Worm (Caenorhabditis elegans) whole organism, young adult: ENCODE data around the gene lgc-33.

ENCODE experiments used
- B0336.3 ChIP-seq: fragments of 200-800 bp; sonication (Bioruptor generic); IDR thresholded peaks from 2 replicates; pipeline ENCODE4 v1.3.6; 2022; ENCODE audit warnings: missing genetic modification characterization, missing compliant biosample characterization
- C17E4.6 ChIP-seq: fragments of 200-800 bp; sonication (Bioruptor generic); IDR thresholded peaks from 2 replicates; pipeline ENCODE4 v1.3.6; 2022; ENCODE audit warnings: missing genetic modification reagents, missing genetic modification characterization, missing compliant biosample characterization
- D2030.7 ChIP-seq: fragments of 200-800 bp; sonication (Bioruptor generic); IDR thresholded peaks from 2 replicates; pipeline ENCODE4 v1.3.6; 2022; ENCODE audit warnings: missing genetic modification reagents, missing genetic modification characterization, missing compliant biosample characterization
- F10E7.11 ChIP-seq: sonication (generic microtip); optimal IDR thresholded peaks from 2 replicates; lab custom pipeline; 2017; ENCODE audit warnings: mild to moderate bottlenecking, missing genetic modification characterization, moderate library complexity, missing compliant biosample characterization
- F23B12.7 ChIP-seq: sonication (generic microtip); optimal IDR thresholded peaks from 2 replicates; lab custom pipeline; 2017; ENCODE audit warnings: missing genetic modification characterization, mild to moderate bottlenecking, missing compliant biosample characterization, antibody characterized with exemption, moderate library complexity; ENCODE audit not compliant: insufficient read depth
- F37B4.10 ChIP-seq: fragments of 200-800 bp; sonication (Bioruptor generic); IDR thresholded peaks from 2 replicates; pipeline ENCODE4 v1.3.6; 2022; ENCODE audit warnings: missing genetic modification characterization, missing compliant biosample characterization
- F39B2.1 ChIP-seq: fragments of 200-800 bp; sonication (Bioruptor generic); IDR thresholded peaks from 2 replicates; pipeline ENCODE4 v1.3.6; 2022; ENCODE audit warnings: missing genetic modification reagents, missing genetic modification characterization, missing compliant biosample characterization
- K11D2.4 ChIP-seq: fragments of 200-800 bp; sonication (Bioruptor generic); IDR thresholded peaks from 2 replicates; pipeline ENCODE4 v1.3.6; 2022; ENCODE audit warnings: missing genetic modification reagents, missing genetic modification characterization, missing compliant biosample characterization
- K12H6.12 ChIP-seq: fragments of 200-800 bp; sonication (Bioruptor generic); optimal IDR thresholded peaks from 2 replicates; lab custom pipeline; 2018; ENCODE audit warnings: mild to moderate bottlenecking, missing genetic modification characterization, missing compliant biosample characterization
- T26A5.8 ChIP-seq: sonication (generic microtip); optimal IDR thresholded peaks from 2 replicates; lab custom pipeline; 2016; ENCODE audit warnings: missing genetic modification characterization, missing compliant biosample characterization
- Y53F4B.3 ChIP-seq: fragments of 200-800 bp; sonication (Bioruptor generic); IDR thresholded peaks from 2 replicates; pipeline ENCODE4 v1.3.6; 2022; ENCODE audit warnings: missing genetic modification reagents, missing genetic modification characterization, missing compliant biosample characterization
- Y67H2A.10 ChIP-seq: fragments of 200-800 bp; sonication (Bioruptor generic); conservative IDR thresholded peaks from 2 replicates; pipeline ENCODE4 v1.3.6; 2022; ENCODE audit warnings: missing genetic modification reagents, missing genetic modification characterization, missing compliant biosample characterization
- Y95B8A.8 ChIP-seq: fragments of 200-800 bp; sonication (Bioruptor generic); IDR thresholded peaks from 2 replicates; pipeline ENCODE4 v1.3.6; 2022; ENCODE audit warnings: missing genetic modification reagents, missing genetic modification characterization, missing compliant biosample characterization
- ama-1 ChIP-seq, 3 experiments: fragments of 150-350 bp in 1 of 3; sonication (generic microtip) in 2 of 3; optimal IDR thresholded peaks; 2 replicates each; lab custom pipeline; 2014 to 2018; ENCODE audit warnings: missing biosample characterization in 2 of 3, missing genetic modification characterization in 2 of 3, missing genetic modification reagents in 2 of 3
- aptf-2 ChIP-seq: fragments of 200-800 bp; sonication (Bioruptor generic); conservative IDR thresholded peaks from 2 replicates; pipeline ENCODE4 v1.3.6; 2022; ENCODE audit warnings: missing genetic modification reagents, missing genetic modification characterization, missing compliant biosample characterization
- aptf-3 ChIP-seq: fragments of 200-800 bp; sonication (Bioruptor generic); IDR thresholded peaks from 2 replicates; pipeline ENCODE4 v1.3.6; 2022; ENCODE audit warnings: missing genetic modification characterization, missing compliant biosample characterization
- cebp-2 ChIP-seq: fragments of 200-800 bp; sonication (Bioruptor generic); IDR thresholded peaks from 2 replicates; pipeline ENCODE4 v1.3.6; 2022; ENCODE audit warnings: missing genetic modification characterization, missing compliant biosample characterization
- ceh-27 ChIP-seq: fragments of 200-800 bp; sonication (Bioruptor generic); optimal IDR thresholded peaks from 2 replicates; lab custom pipeline; 2018; ENCODE audit warnings: mild to moderate bottlenecking, missing genetic modification characterization, moderate library complexity, missing compliant biosample characterization
- ceh-40 ChIP-seq: fragments of 200-800 bp; sonication (Bioruptor generic); IDR thresholded peaks from 2 replicates; pipeline ENCODE4 v1.3.6; 2022; ENCODE audit warnings: missing genetic modification characterization, missing compliant biosample characterization
- ceh-91 ChIP-seq: fragments of 200-800 bp; sonication (Bioruptor generic); IDR thresholded peaks from 2 replicates; pipeline ENCODE4 v1.3.6; 2022; ENCODE audit warnings: missing genetic modification reagents, missing genetic modification characterization, missing compliant biosample characterization
- chd-7 ChIP-seq: sonication (generic microtip); optimal IDR thresholded peaks from 2 replicates; lab custom pipeline; 2016; ENCODE audit warnings: mild to moderate bottlenecking, missing genetic modification characterization, moderate library complexity, missing compliant biosample characterization
- dpl-1 ChIP-seq: fragments of 150-350 bp; optimal IDR thresholded peaks from 2 replicates; lab custom pipeline; 2014; ENCODE audit warnings: missing biosample characterization, missing genetic modification reagents, missing genetic modification characterization
- gei-17 ChIP-seq: fragments of 200-800 bp; sonication (Bioruptor generic); optimal IDR thresholded peaks from 2 replicates; lab custom pipeline; 2018; ENCODE audit warnings: mild to moderate bottlenecking, missing genetic modification characterization, missing compliant biosample characterization
- hlh-26 ChIP-seq: fragments of 200-800 bp; sonication (Bioruptor generic); conservative IDR thresholded peaks from 2 replicates; pipeline ENCODE4 v1.3.6; 2022; ENCODE audit warnings: missing genetic modification reagents, missing genetic modification characterization, missing compliant biosample characterization
- hmg-1.2 ChIP-seq: fragments of 200-800 bp; sonication (Bioruptor generic); IDR thresholded peaks from 2 replicates; pipeline ENCODE4 v1.3.6; 2022; ENCODE audit warnings: missing genetic modification reagents, missing genetic modification characterization, missing compliant biosample characterization
- lin-26 ChIP-seq: fragments of 200-800 bp; sonication (Bioruptor generic); IDR thresholded peaks from 2 replicates; pipeline ENCODE4 v1.3.6; 2022; ENCODE audit warnings: missing genetic modification reagents, missing genetic modification characterization, missing compliant biosample characterization
- lin-54 ChIP-seq: fragments of 200-800 bp; sonication (Bioruptor generic); optimal IDR thresholded peaks from 2 replicates; lab custom pipeline; 2018; ENCODE audit warnings: mild to moderate bottlenecking, missing genetic modification characterization, missing compliant biosample characterization
- lir-1 ChIP-seq: fragments of 200-800 bp; sonication (Bioruptor generic); conservative IDR thresholded peaks from 2 replicates; pipeline ENCODE4 v1.3.6; 2022; ENCODE audit warnings: missing genetic modification reagents, missing genetic modification characterization, missing compliant biosample characterization
- madf-10 ChIP-seq: sonication (generic microtip); optimal IDR thresholded peaks from 2 replicates; lab custom pipeline; 2016; ENCODE audit warnings: mild to moderate bottlenecking, missing genetic modification characterization, missing compliant biosample characterization
- madf-3 ChIP-seq: fragments of 200-800 bp; sonication (Bioruptor generic); IDR thresholded peaks from 2 replicates; pipeline ENCODE4 v1.3.6; 2022; ENCODE audit warnings: missing genetic modification reagents, missing genetic modification characterization, missing compliant biosample characterization
- madf-6 ChIP-seq: fragments of 200-800 bp; sonication (Bioruptor generic); IDR thresholded peaks from 2 replicates; pipeline ENCODE4 v1.3.6; 2022; ENCODE audit warnings: missing genetic modification reagents, missing genetic modification characterization, missing compliant biosample characterization
- mcd-1 ChIP-seq: fragments of 200-800 bp; sonication (Bioruptor generic); IDR thresholded peaks from 2 replicates; pipeline ENCODE4 v1.3.6; 2022; ENCODE audit warnings: missing genetic modification reagents, missing genetic modification characterization, missing compliant biosample characterization
- mes-4 ChIP-seq: sonication (generic microtip); optimal IDR thresholded peaks from 2 replicates; lab custom pipeline; 2016; ENCODE audit warnings: missing genotype, missing genetic modification characterization, missing compliant biosample characterization
- mxl-1 ChIP-seq: sonication (generic microtip); optimal IDR thresholded peaks from 2 replicates; lab custom pipeline; 2016; ENCODE audit warnings: missing genetic modification characterization, missing compliant biosample characterization
- nfya-2 ChIP-seq: fragments of 200-800 bp; sonication (Bioruptor generic); IDR thresholded peaks from 2 replicates; pipeline ENCODE4 v1.3.6; 2022; ENCODE audit warnings: missing genetic modification reagents, missing genetic modification characterization, missing compliant biosample characterization
- nhr-179 ChIP-seq: sonication (generic microtip); optimal IDR thresholded peaks from 2 replicates; lab custom pipeline; 2016; ENCODE audit warnings: mild to moderate bottlenecking, missing genetic modification characterization, missing compliant biosample characterization
- pbrm-1 ChIP-seq: fragments of 200-800 bp; sonication (Bioruptor generic); IDR thresholded peaks from 2 replicates; pipeline ENCODE4 v1.3.6; 2022; ENCODE audit warnings: missing genetic modification reagents, missing genetic modification characterization, missing compliant biosample characterization
- rec-8 ChIP-seq, 2 experiments: sonication (generic microtip); optimal IDR thresholded peaks; 2 replicates each; lab custom pipeline; 2016; ENCODE audit warnings: mild to moderate bottlenecking in 2 of 2, missing genetic modification characterization in 2 of 2, missing genetic modification reagents in 2 of 2, missing genotype in 2 of 2, missing biosample characterization in 1 of 2, missing compliant biosample characterization in 1 of 2, moderate library complexity in 1 of 2
- repo-1 ChIP-seq: sonication (generic microtip); optimal IDR thresholded peaks from 2 replicates; lab custom pipeline; 2017; ENCODE audit warnings: mild to moderate bottlenecking, missing genetic modification characterization, missing compliant biosample characterization
- sea-2 ChIP-seq: fragments of 200-800 bp; sonication (Bioruptor generic); IDR thresholded peaks from 2 replicates; pipeline ENCODE4 v1.3.6; 2022; ENCODE audit warnings: missing genetic modification characterization, missing compliant biosample characterization
- snpc-3.4 ChIP-seq: sonication (generic microtip); optimal IDR thresholded peaks from 2 replicates; lab custom pipeline; 2017; ENCODE audit warnings: missing genetic modification characterization, mild to moderate bottlenecking, missing compliant biosample characterization, antibody characterized with exemption, moderate library complexity, missing genotype, missing genetic modification reagents
- sptf-2 ChIP-seq: fragments of 200-800 bp; sonication (Bioruptor generic); optimal IDR thresholded peaks from 2 replicates; lab custom pipeline; 2018; ENCODE audit warnings: mild to moderate bottlenecking, missing genetic modification characterization, missing compliant biosample characterization
- tbp1 ChIP-seq: fragments of 200-800 bp; sonication (Bioruptor generic); optimal IDR thresholded peaks from 2 replicates; lab custom pipeline; 2018; ENCODE audit warnings: mild to moderate bottlenecking, missing genetic modification characterization, missing compliant biosample characterization
- zim-3 ChIP-seq: sonication (generic microtip); optimal IDR thresholded peaks from 2 replicates; lab custom pipeline; 2017; ENCODE audit warnings: mild to moderate bottlenecking, missing genetic modification characterization, moderate library complexity, missing compliant biosample characterization
- ztf-22 ChIP-seq: fragments of 200-800 bp; sonication (Bioruptor generic); optimal IDR thresholded peaks from 2 replicates; lab custom pipeline; 2018; ENCODE audit warnings: mild to moderate bottlenecking, missing genetic modification characterization, moderate library complexity, missing compliant biosample characterization
- ztf-25 ChIP-seq: fragments of 200-800 bp; sonication (Bioruptor generic); IDR thresholded peaks from 2 replicates; pipeline ENCODE4 v1.3.6; 2022; ENCODE audit warnings: missing genetic modification reagents, missing genetic modification characterization, missing compliant biosample characterization
- ztf-26 ChIP-seq: sonication (generic microtip); optimal IDR thresholded peaks from 2 replicates; lab custom pipeline; 2017; ENCODE audit warnings: missing genetic modification characterization, missing compliant biosample characterization
- ztf-3 ChIP-seq: fragments of 200-800 bp; sonication (Bioruptor generic); optimal IDR thresholded peaks from 2 replicates; lab custom pipeline; 2018; ENCODE audit warnings: mild to moderate bottlenecking, missing genetic modification characterization, missing compliant biosample characterization
- ztf-6 ChIP-seq: fragments of 200-800 bp; sonication (Bioruptor generic); IDR thresholded peaks from 2 replicates; pipeline ENCODE4 v1.3.6; 2022; ENCODE audit warnings: missing genetic modification reagents, missing genetic modification characterization, missing compliant biosample characterization

The lgc-33 gene

DNA sequence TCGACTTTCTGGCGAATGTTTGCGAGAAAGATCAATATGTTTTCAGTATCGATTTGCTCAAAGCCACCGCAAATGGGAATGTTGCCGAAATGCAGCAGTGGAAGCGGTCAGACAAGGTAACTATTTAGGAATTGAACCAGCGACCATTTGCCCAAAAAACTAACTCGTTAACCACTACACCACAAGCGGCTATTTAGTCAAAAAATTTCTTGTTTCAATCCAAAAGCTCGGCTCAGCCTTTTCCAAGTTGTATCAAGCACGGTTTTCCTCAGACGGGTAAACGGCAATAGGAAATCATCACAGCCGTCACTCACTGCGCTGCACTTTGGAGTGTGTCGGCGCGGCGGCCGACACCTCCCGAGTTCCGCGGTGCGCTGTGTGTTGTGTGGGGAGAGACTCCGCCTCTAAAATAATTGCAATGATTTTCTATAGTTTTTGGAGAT, 21.6 kb downstream of the lgc-33 start (continued):
- TF ChIP-seq Y67H2A.10 (GFP tag; lab: Robert Waterston, UW): no peak
- TF ChIP-seq madf-10: peak; percentile 58
- TF ChIP-seq ceh-27: peak; percentile 66
- TF ChIP-seq mxl-1 (tag; lab: Kevin White, UChicago): peak; percentile 84
- TF ChIP-seq ztf-26 (tag; lab: Kevin White, UChicago): peak; percentile 61
- peak; percentile 49 for TF ChIP-seq mes-4 (tag; lab: Kevin White, UChicago)
- peak; percentile 88 for TF ChIP-seq madf-6 (GFP tag; lab: Robert Waterston, UW)
- TF ChIP-seq sea-2 (GFP tag; lab: Robert Waterston, UW): no peak
- TF ChIP-seq F37B4.10 (GFP tag; lab: Robert Waterston, UW): no peak
- peak; percentile 83 for TF ChIP-seq lir-1 (GFP tag; lab: Robert Waterston, UW)
- TF ChIP-seq F39B2.1 (GFP tag; lab: Robert Waterston, UW): 0 out of 2 replicates have a peak, but pooled peaks have one; percentile 36
- peak; percentile 16 for TF ChIP-seq dpl-1 (GFP tag; lab: Kevin White, UChicago)
- peak; percentile 94 for TF ChIP-seq Y95B8A.8 (GFP tag; lab: Robert Waterston, UW)
- TF ChIP-seq C17E4.6 (GFP tag; lab: Robert Waterston, UW): peak; percentile 93
- peak; percentile 59 for TF ChIP-seq ceh-91 (GFP tag; lab: Robert Waterston, UW)
- peak; percentile 59; the same call in 1 of the 2 replicates for TF ChIP-seq K11D2.4 (GFP tag; lab: Robert Waterston, UW)
- TF ChIP-seq chd-7: no peak
- no peak for TF ChIP-seq cebp-2
- peak; percentile 97 for TF ChIP-seq ama-1 (optimal IDR thresholded peaks at IDR 0.05; lab: Kevin White, UChicago)
- TF ChIP-seq ama-1 (GFP tag; optimal IDR thresholded peaks at IDR 0.05; lab: Kevin White, UChicago): peak; percentile 27 to 60
- TF ChIP-seq K12H6.12 (tag; lab: Kevin White, UChicago): peak; percentile 18
- peak; percentile 57 for TF ChIP-seq gei-17 (GFP tag; lab: Kevin White, UChicago)
- TF ChIP-seq rec-8 (tag; optimal IDR thresholded peaks at IDR 0.05; lab: Kevin White, UChicago): peak; percentile 19 to 84
- peak; percentile 46 for TF ChIP-seq Y53F4B.3 (GFP tag; lab: Robert Waterston, UW)
- no peak for TF ChIP-seq ztf-6 (GFP tag; lab: Robert Waterston, UW)
- TF ChIP-seq madf-3 (GFP tag; lab: Robert Waterston, UW): no peak; the same call in none of the 2 replicates
- TF ChIP-seq tbp1 (GFP tag; lab: Kevin White, UChicago): peak; percentile 84
- peak; percentile 58 for TF ChIP-seq ztf-3
- TF ChIP-seq nfya-2 (GFP tag; lab: Robert Waterston, UW): no peak
- TF ChIP-seq T26A5.8 (tag; lab: Kevin White, UChicago): peak; percentile 66
- peak; percentile 38 for TF ChIP-seq zim-3 (tag; lab: Kevin White, UChicago)
- TF ChIP-seq sptf-2 (GFP tag; lab: Kevin White, UChicago): peak; percentile 65
- TF ChIP-seq repo-1 (tag; lab: Kevin White, UChicago): peak; percentile 82
- peak; percentile 88 for TF ChIP-seq lin-54 (GFP tag; lab: Kevin White, UChicago)
- no peak for TF ChIP-seq aptf-3 (GFP tag; lab: Robert Waterston, UW)
- TF ChIP-seq aptf-2 (GFP tag; lab: Robert Waterston, UW): no peak
- TF ChIP-seq nhr-179 (tag; lab: Kevin White, UChicago): no peak
- TF ChIP-seq lin-26: peak; percentile 91
- peak; percentile 98 for TF ChIP-seq B0336.3 (GFP tag; lab: Robert Waterston, UW)
- peak; percentile 93 for TF ChIP-seq mcd-1 (GFP tag; lab: Robert Waterston, UW)
- TF ChIP-seq D2030.7 (GFP tag; lab: Robert Waterston, UW): peak; percentile 100
- TF ChIP-seq pbrm-1 (GFP tag; lab: Robert Waterston, UW): peak; percentile 99
- no peak for TF ChIP-seq hlh-26 (GFP tag; lab: Robert Waterston, UW)
- peak; percentile 98 for TF ChIP-seq snpc-3.4 (tag; lab: Kevin White, UChicago)
- no peak for TF ChIP-seq ceh-40 (GFP tag; lab: Robert Waterston, UW)
- TF ChIP-seq F10E7.11 (tag; lab: Kevin White, UChicago): no peak
- TF ChIP-seq ztf-22 (GFP tag; lab: Kevin White, UChicago): no peak
- TF ChIP-seq hmg-1.2 (GFP tag; lab: Robert Waterston, UW): peak; percentile 98
- peak; percentile 74; the same call in 1 of the 2 replicates for TF ChIP-seq ztf-25 (GFP tag; lab: Robert Waterston, UW)
- peak; percentile 88 for TF ChIP-seq F23B12.7 (tag; lab: Kevin White, UChicago)
